Worm (Caenorhabditis elegans): ENCODE data around the gene T01B7.5.

ce11 chrII:8747939-8748352 lies 31.3 kb downstream of the T01B7.5 start:
- no peak for TF ChIP-seq nhr-77 (tag; optimal IDR thresholded peaks at IDR 0.05)
- TF ChIP-seq pqm-1 (tag; optimal IDR thresholded peaks at IDR 0.05) = peak; percentile 73
- no peak for TF ChIP-seq ama-1 (optimal IDR thresholded peaks at IDR 0.05)
- no peak for TF ChIP-seq unc-62 (GFP tag; optimal IDR thresholded peaks at IDR 0.05)
- no peak for TF ChIP-seq fos-1 (tag; optimal IDR thresholded peaks at IDR 0.05)
- no peak for TF ChIP-seq snpc-4 (tag; optimal IDR thresholded peaks at IDR 0.05)
- TF ChIP-seq elt-1 (tag; optimal IDR thresholded peaks at IDR 0.05) = no peak
- TF ChIP-seq daf-12 (tag; optimal IDR thresholded peaks at IDR 0.05) = no peak
- TF ChIP-seq fkh-10 (GFP tag; optimal IDR thresholded peaks at IDR 0.05) = no peak
- no peak for TF ChIP-seq egl-27 (tag; optimal IDR thresholded peaks at IDR 0.05)
- peak; percentile 19 for TF ChIP-seq elt-2 (tag; optimal IDR thresholded peaks at IDR 0.05)
- no peak for TF ChIP-seq nhr-25 (tag; optimal IDR thresholded peaks at IDR 0.05)
- TF ChIP-seq ceh-9 (tag; optimal IDR thresholded peaks at IDR 0.05) = no peak
- TF ChIP-seq nhr-12 (tag; optimal IDR thresholded peaks at IDR 0.05) = no peak
